Worm (Caenorhabditis elegans) whole organism, L1 larva: ENCODE results near the gene ZK418.13.

Source experiments
- C04F5.9 ChIP-seq: sonication (generic microtip); optimal IDR thresholded peaks from 2 replicates; lab custom pipeline; 2016; ENCODE audit warnings: missing genetic modification characterization, missing compliant biosample characterization
- C16A3.4 ChIP-seq: fragments of 150-350 bp; optimal IDR thresholded peaks from 2 replicates; lab custom pipeline; 2014; ENCODE audit warnings: missing biosample characterization, missing genetic modification characterization
- F16B12.6 ChIP-seq: fragments of 150-350 bp; optimal IDR thresholded peaks from 2 replicates; lab custom pipeline; 2014; ENCODE audit warnings: missing biosample characterization, missing genetic modification characterization
- Y116A8C.19 ChIP-seq: sonication (generic microtip); optimal IDR thresholded peaks from 2 replicates; lab custom pipeline; 2016; ENCODE audit warnings: missing compliant biosample characterization, missing genetic modification characterization, borderline replicate concordance
- aha-1 ChIP-seq: fragments of 150-350 bp; optimal IDR thresholded peaks from 2 replicates; lab custom pipeline; 2014; ENCODE audit warnings: missing biosample characterization, missing genetic modification characterization
- ama-1 ChIP-seq: fragments of 150-350 bp; optimal IDR thresholded peaks from 2 replicates; lab custom pipeline; 2014
- blmp-1 ChIP-seq: fragments of 150-350 bp; optimal IDR thresholded peaks from 2 replicates; lab custom pipeline; 2014; ENCODE audit warnings: missing biosample characterization, missing genetic modification characterization
- ceh-63 ChIP-seq: fragments of 200-800 bp; sonication (Bioruptor generic); optimal IDR thresholded peaks from 2 replicates; lab custom pipeline; 2018; ENCODE audit warnings: mild to moderate bottlenecking, missing genetic modification characterization, missing compliant biosample characterization
- ceh-82 ChIP-seq, 3 experiments: fragments of 150-350 bp in 1 of 3; sonication (generic microtip) in 2 of 3; optimal IDR thresholded peaks; 2 replicates each; lab custom pipeline; 2014 to 2017; ENCODE audit warnings: missing biosample characterization in 3 of 3, missing genetic modification characterization in 3 of 3
- ces-1 ChIP-seq: fragments of 150-350 bp; optimal IDR thresholded peaks from 2 replicates; lab custom pipeline; 2014; ENCODE audit warnings: missing biosample characterization, missing genetic modification reagents, missing genetic modification characterization
- dpl-1 ChIP-seq, 3 experiments: fragments of 150-350 bp in 2 of 3; sonication (generic microtip) in 1 of 3; optimal IDR thresholded peaks; 2 replicates each; lab custom pipeline; 2014 to 2017; ENCODE audit warnings: missing biosample characterization in 3 of 3, missing genetic modification characterization in 3 of 3, missing genetic modification reagents in 3 of 3
- efl-1 ChIP-seq, 4 experiments: fragments of 150-350 bp; optimal IDR thresholded peaks in 3 of 4; peaks in 1 of 4; 1 replicate in 1 of 4; 2 replicates in 3 of 4; lab custom pipeline; 2014; ENCODE audit warnings: missing biosample characterization in 2 of 4, missing genetic modification characterization in 2 of 4, missing genetic modification reagents in 2 of 4
- elt-2 ChIP-seq: sonication (generic microtip); optimal IDR thresholded peaks from 2 replicates; lab custom pipeline; 2016; ENCODE audit warnings: missing genetic modification characterization, mild to moderate bottlenecking, inconsistent platforms, missing compliant biosample characterization, missing genetic modification reagents
- fos-1 ChIP-seq: fragments of 150-350 bp; optimal IDR thresholded peaks from 2 replicates; lab custom pipeline; 2014; ENCODE audit warnings: missing biosample characterization, missing genetic modification characterization
- hlh-4 ChIP-seq: sonication (generic microtip); optimal IDR thresholded peaks from 2 replicates; lab custom pipeline; 2016; ENCODE audit warnings: mild to moderate bottlenecking, missing genetic modification characterization, missing compliant biosample characterization
- hpl-2 ChIP-seq: fragments of 150-350 bp; optimal IDR thresholded peaks from 2 replicates; lab custom pipeline; 2014; ENCODE audit warnings: missing biosample characterization, missing genetic modification reagents, missing genetic modification characterization
- isw-1 ChIP-seq: fragments of 200-800 bp; sonication (Bioruptor generic); IDR thresholded peaks from 2 replicates; pipeline ENCODE4 v1.3.6; 2022; ENCODE audit warnings: missing genetic modification characterization, missing compliant biosample characterization
- lin-13 ChIP-seq: fragments of 150-350 bp; optimal IDR thresholded peaks from 2 replicates; lab custom pipeline; 2014; ENCODE audit warnings: missing biosample characterization, missing genetic modification reagents, missing genetic modification characterization
- lin-14 ChIP-seq: fragments of 200-800 bp; sonication (Bioruptor generic); optimal IDR thresholded peaks from 2 replicates; lab custom pipeline; 2018; ENCODE audit warnings: mild to moderate bottlenecking, missing genetic modification characterization, moderate library complexity, missing compliant biosample characterization
- lin-35 ChIP-seq, 2 experiments: fragments of 150-350 bp; optimal IDR thresholded peaks; 2 replicates each; lab custom pipeline; 2014; ENCODE audit warnings: missing biosample characterization in 2 of 2, missing genetic modification characterization in 2 of 2, missing genetic modification reagents in 2 of 2
- lsy-2 ChIP-seq, 2 experiments: fragments of 150-350 bp; optimal IDR thresholded peaks; 2 replicates each; lab custom pipeline; 2014; ENCODE audit warnings: missing biosample characterization in 2 of 2, missing genetic modification characterization in 2 of 2
- mef-2 ChIP-seq: fragments of 150-350 bp; optimal IDR thresholded peaks from 2 replicates; lab custom pipeline; 2014; ENCODE audit warnings: missing biosample characterization, missing genetic modification characterization
- mep-1 ChIP-seq: fragments of 150-350 bp; optimal IDR thresholded peaks from 2 replicates; lab custom pipeline; 2014; ENCODE audit warnings: missing biosample characterization, missing genetic modification characterization
- nhr-11 ChIP-seq: fragments of 150-350 bp; optimal IDR thresholded peaks from 2 replicates; lab custom pipeline; 2014; ENCODE audit warnings: missing biosample characterization, missing genetic modification characterization
- nhr-19 ChIP-seq: fragments of 200-800 bp; sonication (Bioruptor generic); conservative IDR thresholded peaks from 2 replicates; pipeline ENCODE4 v1.3.6; 2022; ENCODE audit warnings: missing genetic modification characterization, missing compliant biosample characterization
- nhr-47 ChIP-seq: sonication (generic microtip); optimal IDR thresholded peaks from 2 replicates; lab custom pipeline; 2016; ENCODE audit warnings: mild to moderate bottlenecking, missing genetic modification characterization, moderate library complexity, missing compliant biosample characterization
- nhr-71 ChIP-seq: sonication (generic microtip); optimal IDR thresholded peaks from 2 replicates; lab custom pipeline; 2016; ENCODE audit warnings: mild to moderate bottlenecking, missing genetic modification characterization, moderate library complexity, missing compliant biosample characterization
- nhr-77 ChIP-seq: fragments of 150-350 bp; optimal IDR thresholded peaks from 2 replicates; lab custom pipeline; 2014; ENCODE audit warnings: missing biosample characterization, missing genetic modification characterization
- nhr-84 ChIP-seq: sonication (generic microtip); optimal IDR thresholded peaks from 2 replicates; lab custom pipeline; 2017; ENCODE audit warnings: missing biosample characterization, missing genetic modification characterization
- nhr-85 ChIP-seq: sonication (generic microtip); peaks from one replicate; lab custom pipeline; 2016; ENCODE audit warnings: missing genetic modification characterization, inconsistent platforms, missing compliant biosample characterization
- pax-3 ChIP-seq: fragments of 200-800 bp; sonication (Bioruptor generic); optimal IDR thresholded peaks from 2 replicates; lab custom pipeline; 2018; ENCODE audit warnings: mild to moderate bottlenecking, missing genetic modification characterization, moderate library complexity, missing compliant biosample characterization
- rnt-1 ChIP-seq: sonication (generic microtip); optimal IDR thresholded peaks from 2 replicates; lab custom pipeline; 2016; ENCODE audit warnings: mild to moderate bottlenecking, missing genetic modification characterization, moderate library complexity, missing compliant biosample characterization
- snu-23 ChIP-seq: sonication (generic microtip); optimal IDR thresholded peaks from 2 replicates; lab custom pipeline; 2016; ENCODE audit warnings: missing genetic modification characterization, missing compliant biosample characterization
- tbx-2 ChIP-seq: sonication (generic microtip); optimal IDR thresholded peaks from 2 replicates; lab custom pipeline; 2016; ENCODE audit warnings: missing genetic modification characterization, missing compliant biosample characterization
- unc-130 ChIP-seq: fragments of 150-350 bp; optimal IDR thresholded peaks from 2 replicates; lab custom pipeline; 2017; ENCODE audit warnings: missing biosample characterization, missing genetic modification characterization, inconsistent platforms
- unc-30 ChIP-seq: sonication (generic microtip); optimal IDR thresholded peaks from 2 replicates; lab custom pipeline; 2017; ENCODE audit warnings: missing biosample characterization, missing genetic modification characterization
- unc-62 ChIP-seq: fragments of 150-350 bp; optimal IDR thresholded peaks from 2 replicates; lab custom pipeline; 2014; ENCODE audit warnings: missing biosample characterization, missing genetic modification reagents, missing genetic modification characterization
- unc-98 ChIP-seq: fragments of 200-800 bp; sonication (Bioruptor generic); IDR thresholded peaks from 2 replicates; pipeline ENCODE4 v1.3.6; 2022; ENCODE audit warnings: missing genetic modification characterization, missing compliant biosample characterization
- vab-15 ChIP-seq: sonication (generic microtip); optimal IDR thresholded peaks from 2 replicates; lab custom pipeline; 2017; ENCODE audit warnings: missing genotype, mild to moderate bottlenecking, missing genetic modification characterization, missing compliant biosample characterization
- ztf-11 ChIP-seq, 2 experiments: sonication (generic microtip); optimal IDR thresholded peaks; 2 replicates each; lab custom pipeline; 2016 to 2017; ENCODE audit warnings: missing genetic modification characterization in 2 of 2, missing biosample characterization in 1 of 2, missing compliant biosample characterization in 1 of 2

The ZK418.13 gene

ce11 chrIII:7076386-7076785 lies at the start of gene ZK418.13:
Gene ZK418.13, minus strand, starts transcription at chrIII:7076486.
- no peak for TF ChIP-seq nhr-47
- TF ChIP-seq rnt-1 (tag; lab: Kevin White, UChicago), result no peak
- TF ChIP-seq hlh-4, result no peak
- no peak for TF ChIP-seq ztf-11 (tag; optimal IDR thresholded peaks at IDR 0.05; lab: Kevin White, UChicago)
- TF ChIP-seq ces-1, result no peak
- TF ChIP-seq nhr-84 (tag; lab: Kevin White, UChicago), result no peak
- no peak for TF ChIP-seq isw-1
- TF ChIP-seq nhr-77, result no peak
- TF ChIP-seq mef-2 (tag; lab: Kevin White, UChicago), result no peak
- no peak for TF ChIP-seq ama-1
- no peak for TF ChIP-seq C16A3.4
- no peak for TF ChIP-seq nhr-19 (GFP tag; lab: Robert Waterston, UW)
- TF ChIP-seq nhr-11 (tag; lab: Kevin White, UChicago), result no peak

DNA sequence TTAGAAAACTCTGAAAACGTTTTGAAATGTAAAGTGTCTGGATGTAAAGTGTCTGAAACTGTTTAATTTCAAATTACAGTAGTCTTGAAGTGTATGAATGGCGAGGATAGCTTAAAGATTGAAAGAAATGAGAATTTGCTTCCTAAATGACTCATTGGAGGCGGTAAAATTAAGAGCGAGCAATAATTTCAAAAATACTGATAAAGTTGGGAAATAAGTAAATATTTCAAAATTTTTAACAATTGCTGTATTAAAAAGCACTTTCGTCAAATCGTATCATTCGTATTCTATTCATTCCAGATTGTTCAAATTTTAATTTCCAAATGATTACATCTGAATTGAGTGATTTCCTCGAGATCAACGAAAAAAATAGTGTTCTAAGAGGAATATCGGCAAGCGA lies 48.1 kb upstream of the ZK418.13 start, which contains the start of gene B0280.2:
TSS of gene B0280.2 (plus strand) at position 301 of the 400 bp plus-strand sequence.
- TF ChIP-seq aha-1 (tag; lab: Kevin White, UChicago), result no peak
- TF ChIP-seq hpl-2 (GFP tag; lab: Kevin White, UChicago), result no peak
- TF ChIP-seq unc-130 (tag; lab: Kevin White, UChicago), result no peak
- no peak for TF ChIP-seq unc-30 (tag; lab: Kevin White, UChicago)
- no peak for TF ChIP-seq efl-1 (optimal IDR thresholded peaks at IDR 0.05; lab: Kevin White, UChicago)
- TF ChIP-seq efl-1 (GFP tag; optimal IDR thresholded peaks at IDR 0.05 in 1 of 2; lab: Kevin White, UChicago), result no peak
- TF ChIP-seq unc-62 (GFP tag; lab: Kevin White, UChicago), result no peak
- TF ChIP-seq lsy-2 (tag; optimal IDR thresholded peaks at IDR 0.05; lab: Kevin White, UChicago), result no peak
- TF ChIP-seq pax-3 (tag; lab: Kevin White, UChicago), result no peak
- TF ChIP-seq nhr-85 (tag; lab: Kevin White, UChicago), result no peak
- TF ChIP-seq lin-14 (GFP tag; lab: Kevin White, UChicago), result no peak
- no peak for TF ChIP-seq vab-15
- TF ChIP-seq mep-1, result no peak
- no peak for TF ChIP-seq fos-1
- TF ChIP-seq nhr-47, result no peak
- no peak for TF ChIP-seq nhr-77
- TF ChIP-seq lin-13 (GFP tag; lab: Kevin White, UChicago), result no peak
- TF ChIP-seq C04F5.9 (tag; lab: Kevin White, UChicago), result no peak
- TF ChIP-seq, all 84 proteins: peak for 0

ce11 chrIII:7122860-7123259 lies 46.6 kb upstream of the ZK418.13 start, which contains the start of the genes B0280.9 and rpia-1:
Gene B0280.9, minus strand, starts transcription at chrIII:7122895.
Gene rpia-1, plus strand, starts transcription at chrIII:7123128.
- TF ChIP-seq lin-35 (GFP tag; optimal IDR thresholded peaks at IDR 0.05; lab: Kevin White, UChicago) (peak; percentile 37 to 71), lin-14 (GFP tag; lab: Kevin White, UChicago) (peak; percentile 37), mef-2 (tag; lab: Kevin White, UChicago) (no peak), nhr-85 (tag; lab: Kevin White, UChicago) (no peak), lsy-2 (tag; optimal IDR thresholded peaks at IDR 0.05; lab: Kevin White, UChicago) (peak; percentile 90 to 97), C16A3.4 (peak; percentile 21), efl-1 (optimal IDR thresholded peaks at IDR 0.05; lab: Kevin White, UChicago) (peak; percentile 36 to 62), efl-1 (GFP tag; optimal IDR thresholded peaks at IDR 0.05 in 1 of 2; lab: Kevin White, UChicago) (peak; percentile 52 to 89), nhr-19 (GFP tag; lab: Robert Waterston, UW) (peak; percentile 48; the same call in 1 of the 2 replicates), Y116A8C.19 (tag; lab: Kevin White, UChicago) (no peak), F16B12.6 (tag; lab: Kevin White, UChicago) (peak; percentile 90), blmp-1 (tag; lab: Kevin White, UChicago) (peak; percentile 1), dpl-1 (GFP tag; optimal IDR thresholded peaks at IDR 0.05; lab: Kevin White, UChicago) (peak in 2 of 3 experiments; percentile 32 to 48), nhr-71 (tag; lab: Kevin White, UChicago) (peak; percentile 22), rnt-1 (tag; lab: Kevin White, UChicago) (peak; percentile 10), unc-98 (GFP tag; lab: Robert Waterston, UW) (no peak), tbx-2 (tag; lab: Kevin White, UChicago) (no peak), snu-23 (peak; percentile 43), pax-3 (tag; lab: Kevin White, UChicago) (no peak), elt-2 (peak; percentile 47), ceh-63 (GFP tag; lab: Kevin White, UChicago) (no peak), ceh-82 (tag; optimal IDR thresholded peaks at IDR 0.05; lab: Kevin White, UChicago) (peak in 1 of 3 experiments; percentile 27)
- TF ChIP-seq, all 84 proteins: peak for 14
